Worm (Caenorhabditis elegans) whole organism, L1 larva: ENCODE data around the gene lem-4.

ENCODE experiments used
- C04F5.9 ChIP-seq: sonication (generic microtip); optimal IDR thresholded peaks from 2 replicates; lab custom pipeline; 2016; ENCODE audit warnings: missing genetic modification characterization, missing compliant biosample characterization
- C16A3.4 ChIP-seq: fragments of 150-350 bp; optimal IDR thresholded peaks from 2 replicates; lab custom pipeline; 2014; ENCODE audit warnings: missing biosample characterization, missing genetic modification characterization
- C34B4.2 ChIP-seq: sonication (generic microtip); optimal IDR thresholded peaks from 2 replicates; lab custom pipeline; 2017; ENCODE audit warnings: mild to moderate bottlenecking, missing genetic modification characterization, missing compliant biosample characterization
- F16B12.6 ChIP-seq: fragments of 150-350 bp; optimal IDR thresholded peaks from 2 replicates; lab custom pipeline; 2014; ENCODE audit warnings: missing biosample characterization, missing genetic modification characterization
- aha-1 ChIP-seq: fragments of 150-350 bp; optimal IDR thresholded peaks from 2 replicates; lab custom pipeline; 2014; ENCODE audit warnings: missing biosample characterization, missing genetic modification characterization
- aly-2 ChIP-seq: fragments of 150-350 bp; optimal IDR thresholded peaks from 2 replicates; lab custom pipeline; 2014; ENCODE audit warnings: missing biosample characterization, missing genetic modification characterization
- ceh-82 ChIP-seq, 3 experiments: fragments of 150-350 bp in 1 of 3; sonication (generic microtip) in 2 of 3; optimal IDR thresholded peaks; 2 replicates each; lab custom pipeline; 2014 to 2017; ENCODE audit warnings: missing biosample characterization in 3 of 3, missing genetic modification characterization in 3 of 3
- ceh-88 ChIP-seq: fragments of 200-800 bp; sonication (Bioruptor generic); IDR thresholded peaks from 2 replicates; pipeline ENCODE4 v1.3.6; 2022; ENCODE audit warnings: missing genetic modification characterization, missing compliant biosample characterization
- ceh-90 ChIP-seq: sonication (generic microtip); optimal IDR thresholded peaks from 2 replicates; lab custom pipeline; 2016; ENCODE audit warnings: missing genetic modification characterization, missing compliant biosample characterization
- ces-1 ChIP-seq: fragments of 150-350 bp; optimal IDR thresholded peaks from 2 replicates; lab custom pipeline; 2014; ENCODE audit warnings: missing biosample characterization, missing genetic modification reagents, missing genetic modification characterization
- dpl-1 ChIP-seq, 3 experiments: fragments of 150-350 bp in 2 of 3; sonication (generic microtip) in 1 of 3; optimal IDR thresholded peaks; 2 replicates each; lab custom pipeline; 2014 to 2017; ENCODE audit warnings: missing biosample characterization in 3 of 3, missing genetic modification characterization in 3 of 3, missing genetic modification reagents in 3 of 3
- efl-3 ChIP-seq: fragments of 200-800 bp; sonication (Bioruptor generic); optimal IDR thresholded peaks from 2 replicates; lab custom pipeline; 2018; ENCODE audit warnings: mild to moderate bottlenecking, missing genetic modification characterization, missing compliant biosample characterization
- egl-13 ChIP-seq: sonication (generic microtip); optimal IDR thresholded peaks from 2 replicates; lab custom pipeline; 2016; ENCODE audit warnings: missing genotype, missing genetic modification reagents, missing genetic modification characterization, missing compliant biosample characterization
- egl-27 ChIP-seq, 2 experiments: fragments of 150-350 bp in 1 of 2; sonication (generic microtip); optimal IDR thresholded peaks; 3 replicates each; lab custom pipeline; 2017 to 2018; ENCODE audit warnings: missing biosample characterization in 2 of 2, missing genetic modification characterization in 2 of 2, missing genetic modification reagents in 2 of 2
- elt-2 ChIP-seq: sonication (generic microtip); optimal IDR thresholded peaks from 2 replicates; lab custom pipeline; 2016; ENCODE audit warnings: missing genetic modification characterization, mild to moderate bottlenecking, inconsistent platforms, missing compliant biosample characterization, missing genetic modification reagents
- elt-3 ChIP-seq, 6 experiments: fragments of 150-350 bp in 1 of 6; sonication (generic microtip); optimal IDR thresholded peaks; 2 replicates each; lab custom pipeline; 2017 to 2018; ENCODE audit warnings: missing biosample characterization in 6 of 6, missing genetic modification characterization in 6 of 6, inconsistent platforms in 1 of 6
- fkh-10 ChIP-seq: sonication (generic microtip); optimal IDR thresholded peaks from 2 replicates; lab custom pipeline; 2017; ENCODE audit warnings: missing biosample characterization, missing genetic modification reagents, missing genetic modification characterization
- fos-1 ChIP-seq: fragments of 150-350 bp; optimal IDR thresholded peaks from 2 replicates; lab custom pipeline; 2014; ENCODE audit warnings: missing biosample characterization, missing genetic modification characterization
- hlh-17 ChIP-seq: fragments of 200-800 bp; sonication (Bioruptor generic); optimal IDR thresholded peaks from 2 replicates; lab custom pipeline; 2018; ENCODE audit warnings: missing genetic modification characterization, mild to moderate bottlenecking, missing compliant biosample characterization, moderate library complexity, borderline replicate concordance
- hpl-2 ChIP-seq: fragments of 150-350 bp; optimal IDR thresholded peaks from 2 replicates; lab custom pipeline; 2014; ENCODE audit warnings: missing biosample characterization, missing genetic modification reagents, missing genetic modification characterization
- irx-1 ChIP-seq: sonication (generic microtip); optimal IDR thresholded peaks from 2 replicates; lab custom pipeline; 2016; ENCODE audit warnings: missing genetic modification characterization, missing compliant biosample characterization
- jun-1 ChIP-seq: fragments of 150-350 bp; optimal IDR thresholded peaks from 2 replicates; lab custom pipeline; 2014; ENCODE audit warnings: missing biosample characterization, missing genetic modification reagents, missing genetic modification characterization
- lin-13 ChIP-seq: fragments of 150-350 bp; optimal IDR thresholded peaks from 2 replicates; lab custom pipeline; 2014; ENCODE audit warnings: missing biosample characterization, missing genetic modification reagents, missing genetic modification characterization
- lin-14 ChIP-seq: fragments of 200-800 bp; sonication (Bioruptor generic); optimal IDR thresholded peaks from 2 replicates; lab custom pipeline; 2018; ENCODE audit warnings: mild to moderate bottlenecking, missing genetic modification characterization, moderate library complexity, missing compliant biosample characterization
- lin-15B ChIP-seq: fragments of 150-350 bp; sonication (generic microtip); optimal IDR thresholded peaks from 3 replicates; lab custom pipeline; 2014; ENCODE audit warnings: missing biosample characterization, missing genetic modification characterization
- lin-35 ChIP-seq, 2 experiments: fragments of 150-350 bp; optimal IDR thresholded peaks; 2 replicates each; lab custom pipeline; 2014; ENCODE audit warnings: missing biosample characterization in 2 of 2, missing genetic modification characterization in 2 of 2, missing genetic modification reagents in 2 of 2
- mab-9 ChIP-seq: fragments of 200-800 bp; sonication (Bioruptor generic); IDR thresholded peaks from 2 replicates; pipeline ENCODE4 v1.3.6; 2022; ENCODE audit warnings: missing genetic modification reagents, missing genetic modification characterization, missing compliant biosample characterization
- mdl-1 ChIP-seq, 2 experiments: fragments of 150-350 bp; optimal IDR thresholded peaks; 2 replicates each; lab custom pipeline; 2014 to 2017; ENCODE audit warnings: missing biosample characterization in 2 of 2, missing genetic modification characterization in 2 of 2, inconsistent platforms in 1 of 2
- mef-2 ChIP-seq: fragments of 150-350 bp; optimal IDR thresholded peaks from 2 replicates; lab custom pipeline; 2014; ENCODE audit warnings: missing biosample characterization, missing genetic modification characterization
- mep-1 ChIP-seq: fragments of 150-350 bp; optimal IDR thresholded peaks from 2 replicates; lab custom pipeline; 2014; ENCODE audit warnings: missing biosample characterization, missing genetic modification characterization
- nhr-11 ChIP-seq: fragments of 150-350 bp; optimal IDR thresholded peaks from 2 replicates; lab custom pipeline; 2014; ENCODE audit warnings: missing biosample characterization, missing genetic modification characterization
- nhr-12 ChIP-seq: sonication (generic microtip); optimal IDR thresholded peaks from 2 replicates; lab custom pipeline; 2017; ENCODE audit warnings: missing biosample characterization, missing genetic modification characterization
- nhr-20 ChIP-seq: sonication (generic microtip); optimal IDR thresholded peaks from 2 replicates; lab custom pipeline; 2016; ENCODE audit warnings: mild to moderate bottlenecking, missing genetic modification characterization, missing compliant biosample characterization
- nhr-237 ChIP-seq: fragments of 150-350 bp; optimal IDR thresholded peaks from 2 replicates; lab custom pipeline; 2014; ENCODE audit warnings: missing biosample characterization, missing genetic modification characterization
- nhr-28 ChIP-seq: fragments of 150-350 bp; optimal IDR thresholded peaks from 2 replicates; lab custom pipeline; 2014; ENCODE audit warnings: missing biosample characterization, missing genetic modification characterization
- nhr-77 ChIP-seq: fragments of 150-350 bp; optimal IDR thresholded peaks from 2 replicates; lab custom pipeline; 2014; ENCODE audit warnings: missing biosample characterization, missing genetic modification characterization
- nhr-84 ChIP-seq: sonication (generic microtip); optimal IDR thresholded peaks from 2 replicates; lab custom pipeline; 2017; ENCODE audit warnings: missing biosample characterization, missing genetic modification characterization
- nhr-85 ChIP-seq: sonication (generic microtip); peaks from one replicate; lab custom pipeline; 2016; ENCODE audit warnings: missing genetic modification characterization, inconsistent platforms, missing compliant biosample characterization
- nhr-90 ChIP-seq: sonication (generic microtip); optimal IDR thresholded peaks from 2 replicates; lab custom pipeline; 2016; ENCODE audit warnings: mild to moderate bottlenecking, missing genetic modification characterization, missing compliant biosample characterization; ENCODE audit not compliant: poor library complexity
- pqm-1 ChIP-seq: sonication (generic microtip); optimal IDR thresholded peaks from 3 replicates; lab custom pipeline; 2017; ENCODE audit warnings: missing biosample characterization, missing genetic modification characterization
- snpc-4 ChIP-seq: fragments of 150-350 bp; optimal IDR thresholded peaks from 2 replicates; lab custom pipeline; 2014; ENCODE audit warnings: missing biosample characterization, missing genetic modification characterization
- snu-23 ChIP-seq: sonication (generic microtip); optimal IDR thresholded peaks from 2 replicates; lab custom pipeline; 2016; ENCODE audit warnings: missing genetic modification characterization, missing compliant biosample characterization
- sox-4 ChIP-seq: sonication (generic microtip); optimal IDR thresholded peaks from 2 replicates; lab custom pipeline; 2016; ENCODE audit warnings: missing genetic modification characterization, missing compliant biosample characterization
- sup-37 ChIP-seq: fragments of 200-800 bp; sonication (Bioruptor generic); optimal IDR thresholded peaks from 2 replicates; lab custom pipeline; 2018; ENCODE audit warnings: mild to moderate bottlenecking, missing genetic modification characterization, missing compliant biosample characterization
- swsn-7 ChIP-seq: sonication (generic microtip); optimal IDR thresholded peaks from 2 replicates; lab custom pipeline; 2016; ENCODE audit warnings: missing genetic modification characterization, missing compliant biosample characterization
- tbx-2 ChIP-seq: sonication (generic microtip); optimal IDR thresholded peaks from 2 replicates; lab custom pipeline; 2016; ENCODE audit warnings: missing genetic modification characterization, missing compliant biosample characterization
- unc-130 ChIP-seq: fragments of 150-350 bp; optimal IDR thresholded peaks from 2 replicates; lab custom pipeline; 2017; ENCODE audit warnings: missing biosample characterization, missing genetic modification characterization, inconsistent platforms
- xbp-1 ChIP-seq: sonication (generic microtip); optimal IDR thresholded peaks from 2 replicates; lab custom pipeline; 2016; ENCODE audit warnings: missing genetic modification characterization, missing compliant biosample characterization
- zag-1 ChIP-seq: fragments of 150-350 bp; optimal IDR thresholded peaks from 2 replicates; lab custom pipeline; 2014; ENCODE audit warnings: missing biosample characterization, missing genetic modification characterization
- zip-4 ChIP-seq: fragments of 200-800 bp; sonication (Bioruptor generic); optimal IDR thresholded peaks from 2 replicates; lab custom pipeline; 2018; ENCODE audit warnings: mild to moderate bottlenecking, missing genetic modification characterization, moderate library complexity, missing compliant biosample characterization
- ztf-4 ChIP-seq: fragments of 150-350 bp; optimal IDR thresholded peaks from 2 replicates; lab custom pipeline; 2014; ENCODE audit warnings: missing biosample characterization, missing genetic modification characterization

Gene lem-4

ce11 chrIV:854357-855269 lies at the start of gene lem-4, which contains the start of gene Y55F3BR.11:
Gene lem-4, minus strand, starts transcription at chrIV:854780.
Gene Y55F3BR.11, plus strand, starts transcription at chrIV:855219.
- TF ChIP-seq fos-1 (tag; lab: Kevin White, UChicago), result peak; percentile 72
- no peak for TF ChIP-seq hpl-2 (GFP tag; lab: Kevin White, UChicago)
- TF ChIP-seq unc-130 (tag; lab: Kevin White, UChicago), result peak; percentile 77
- TF ChIP-seq elt-2 (tag; lab: Kevin White, UChicago), result peak; percentile 48
- TF ChIP-seq F16B12.6 (tag; lab: Kevin White, UChicago), result peak; percentile 9
- TF ChIP-seq hlh-17 (GFP tag; lab: Kevin White, UChicago), result no peak
- TF ChIP-seq egl-13 (tag; lab: Kevin White, UChicago), result peak; percentile 44
- TF ChIP-seq irx-1 (tag; lab: Kevin White, UChicago), result peak; percentile 19
- peak; percentile 62 for TF ChIP-seq nhr-20
- TF ChIP-seq C34B4.2, result no peak
- no peak for TF ChIP-seq aly-2 (tag; lab: Kevin White, UChicago)
- TF ChIP-seq mep-1 (tag; lab: Kevin White, UChicago), result peak; percentile 80
- TF ChIP-seq nhr-11 (tag; lab: Kevin White, UChicago), result peak; percentile 5
- no peak for TF ChIP-seq fkh-10 (GFP tag; lab: Kevin White, UChicago)
- TF ChIP-seq lin-14 (GFP tag; lab: Kevin White, UChicago), result peak; percentile 23
- TF ChIP-seq nhr-84 (tag; lab: Kevin White, UChicago), result no peak
- TF ChIP-seq jun-1 (tag; lab: Kevin White, UChicago), result peak; percentile 41
- TF ChIP-seq dpl-1 (GFP tag; optimal IDR thresholded peaks at IDR 0.05; lab: Kevin White, UChicago), result peak; percentile 91 to 95 (median 95)
- TF ChIP-seq snpc-4, result peak; percentile 82
- peak; percentile 42 for TF ChIP-seq sox-4 (tag; lab: Kevin White, UChicago)
- peak; percentile 12 for TF ChIP-seq C04F5.9 (tag; lab: Kevin White, UChicago)
- peak; percentile 30 to 66 (median 48) for TF ChIP-seq ceh-82 (tag; optimal IDR thresholded peaks at IDR 0.05; lab: Kevin White, UChicago)
- peak in 1 of 2 experiments; percentile 54 for TF ChIP-seq mdl-1 (tag; optimal IDR thresholded peaks at IDR 0.05; lab: Kevin White, UChicago)
- no peak for TF ChIP-seq ztf-4 (tag; lab: Kevin White, UChicago)
- peak; percentile 71 for TF ChIP-seq xbp-1
- peak; percentile 31 for TF ChIP-seq zip-4 (GFP tag; lab: Kevin White, UChicago)
- peak; percentile 19 for TF ChIP-seq lin-15B (tag; lab: Kevin White, UChicago)
- TF ChIP-seq nhr-77 (tag; lab: Kevin White, UChicago), result no peak
- TF ChIP-seq lin-35 (GFP tag; optimal IDR thresholded peaks at IDR 0.05; lab: Kevin White, UChicago), result peak; percentile 93 to 97
- peak; percentile 6 for TF ChIP-seq sup-37
- no peak for TF ChIP-seq aha-1 (tag; lab: Kevin White, UChicago)
- no peak for TF ChIP-seq ces-1 (GFP tag; lab: Kevin White, UChicago)
- TF ChIP-seq efl-3, result no peak
- peak; percentile 81 for TF ChIP-seq nhr-85 (tag; lab: Kevin White, UChicago)
- TF ChIP-seq tbx-2 (tag; lab: Kevin White, UChicago), result peak; percentile 74
- no peak for TF ChIP-seq nhr-28 (tag; lab: Kevin White, UChicago)
- 0 out of 2 replicates have a peak, but pooled peaks have one; percentile 23 for TF ChIP-seq mab-9 (GFP tag; lab: Robert Waterston, UW)
- no peak for TF ChIP-seq ceh-88
- TF ChIP-seq C16A3.4, result peak; percentile 66
- TF ChIP-seq snu-23 (GFP tag; lab: Kevin White, UChicago), result peak; percentile 84
- peak; percentile 45 for TF ChIP-seq lin-13
- TF ChIP-seq zag-1 (tag; lab: Kevin White, UChicago), result no peak
- peak; percentile 18 for TF ChIP-seq ceh-90 (tag; lab: Kevin White, UChicago)
- peak; percentile 73 for TF ChIP-seq nhr-90
- no peak for TF ChIP-seq mef-2 (tag; lab: Kevin White, UChicago)
- TF ChIP-seq elt-3 (tag; optimal IDR thresholded peaks at IDR 0.05; lab: Kevin White, UChicago), result peak in 1 of 6 experiments; percentile 32
- TF ChIP-seq nhr-12 (tag; lab: Kevin White, UChicago), result no peak
- peak; percentile 1 for TF ChIP-seq nhr-237 (tag; lab: Kevin White, UChicago)
- TF ChIP-seq swsn-7, result peak; percentile 80
- no peak for TF ChIP-seq egl-27 (tag; optimal IDR thresholded peaks at IDR 0.05; lab: Kevin White, UChicago)
- TF ChIP-seq pqm-1 (tag; lab: Kevin White, UChicago), result no peak
